Fruit fly (Drosophila melanogaster) whole organism, adult: ENCODE data around the gene CG10340.

Source experiments
- CG14711 ChIP-seq: fragments of 200-800 bp; sonication (Bioruptor generic); optimal IDR thresholded peaks from 2 replicates; lab custom pipeline; 2018; ENCODE audit warnings: missing biosample characterization, mild to moderate bottlenecking, missing genetic modification characterization, moderate library complexity
- CG7101 ChIP-seq: fragments of 200-800 bp; sonication (Bioruptor generic); optimal IDR thresholded peaks from 2 replicates; lab custom pipeline; 2018; ENCODE audit warnings: missing biosample characterization, mild to moderate bottlenecking, missing genetic modification characterization, moderate library complexity
- cnc ChIP-seq, 2 experiments: fragments of >200 bp; optimal IDR thresholded peaks; 2 replicates each; lab custom pipeline; 2017
- kay ChIP-seq: fragments of 200-800 bp; sonication (Bioruptor generic); peaks from one replicate; lab custom pipeline; 2016; ENCODE audit warnings: missing biosample characterization, missing genetic modification characterization, borderline replicate concordance
- toe ChIP-seq: fragments of 200-800 bp; sonication (Bioruptor generic); optimal IDR thresholded peaks from 2 replicates; lab custom pipeline; 2016; ENCODE audit warnings: missing biosample characterization, missing genetic modification characterization

DNA sequence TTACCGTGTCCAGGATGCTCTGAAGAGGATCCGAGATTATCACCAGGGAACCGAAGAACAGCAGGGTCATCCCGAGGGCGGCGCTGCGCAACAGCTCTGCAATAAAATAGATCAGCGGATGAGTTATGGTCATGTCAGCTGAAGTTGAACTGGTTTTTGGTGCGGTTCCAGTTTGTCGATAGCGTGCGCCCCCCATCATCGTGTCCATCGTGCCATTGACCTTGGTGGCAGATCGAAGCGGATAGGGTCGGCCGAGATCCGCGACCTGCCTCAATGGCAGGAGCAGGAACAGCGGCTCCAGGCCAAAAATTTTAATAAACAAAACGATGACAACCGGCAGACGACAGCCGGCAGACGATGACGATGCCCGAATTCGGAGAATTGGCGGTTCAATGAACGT is 14.5 kb downstream of the CG10340 start:
- TF ChIP-seq CG7101 (tag; lab: Kevin White, UChicago) (no peak), kay (GFP tag; lab: Kevin White, UChicago) (no peak), CG14711 (tag; lab: Kevin White, UChicago) (no peak), cnc (optimal IDR thresholded peaks at IDR 0.05; lab: Kevin White, UChicago) (no peak), toe (GFP tag; lab: Kevin White, UChicago) (no peak)
